Worm (Caenorhabditis elegans): ENCODE measurements around the gene ceeh-1.

ceeh-1 gene

DNA sequence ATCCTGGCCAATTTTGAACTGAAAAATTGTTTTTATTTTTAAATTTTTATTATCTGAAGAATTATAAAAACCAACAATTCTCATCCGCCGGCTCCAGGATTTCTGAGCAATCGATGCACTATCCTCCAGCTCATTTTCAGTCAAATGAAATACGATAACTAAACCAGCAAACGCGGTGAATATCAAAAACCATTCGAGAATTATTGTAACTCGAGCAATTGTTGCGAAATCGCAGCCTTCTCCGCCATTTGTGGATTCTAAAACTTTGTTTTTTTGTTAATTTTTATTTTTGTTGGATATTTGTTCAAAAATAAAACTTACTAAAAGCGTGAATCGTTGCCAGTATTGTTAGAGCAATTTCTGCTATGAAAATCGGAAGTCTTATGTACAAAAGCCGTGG is 49.6 kb downstream of the ceeh-1 start:
- TF ChIP-seq ztf-11 (tag; optimal IDR thresholded peaks at IDR 0.05) (no peak), dmd-4 (tag; optimal IDR thresholded peaks at IDR 0.05) (no peak), ceh-16 (tag; optimal IDR thresholded peaks at IDR 0.05) (no peak), fos-1 (tag; optimal IDR thresholded peaks at IDR 0.05) (no peak), sma-3 (GFP tag; optimal IDR thresholded peaks at IDR 0.05) (no peak), unc-39 (tag; optimal IDR thresholded peaks at IDR 0.05) (no peak), egl-27 (tag; optimal IDR thresholded peaks at IDR 0.05) (no peak), nhr-25 (tag; optimal IDR thresholded peaks at IDR 0.05) (no peak), ztf-4 (tag; optimal IDR thresholded peaks at IDR 0.05) (no peak), aly-2 (tag; optimal IDR thresholded peaks at IDR 0.05) (no peak), elt-1 (tag; optimal IDR thresholded peaks at IDR 0.05) (no peak), ztf-1 (GFP tag; conservative IDR thresholded peaks at IDR 0.05) (no peak)

DNA sequence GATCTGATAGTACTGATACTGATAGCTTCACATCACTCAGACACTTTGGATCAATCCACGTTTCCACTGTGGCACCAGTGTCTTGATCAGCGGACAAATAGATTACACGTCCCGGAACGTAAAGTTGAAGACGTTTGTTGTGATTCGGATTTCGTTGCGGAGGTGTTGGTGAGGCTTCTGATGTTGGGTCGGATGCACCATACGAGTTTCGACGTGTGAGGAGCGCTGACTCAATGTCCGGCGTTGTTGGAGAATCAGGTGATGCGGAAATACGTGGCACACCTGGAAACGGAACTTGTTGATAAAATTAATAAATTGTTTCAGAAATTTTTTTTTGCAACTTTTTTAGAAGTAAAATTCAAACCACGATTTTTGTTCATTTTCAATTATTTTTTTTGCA is 53.3 kb downstream of the ceeh-1 start, which contains the start of gene alh-11:
Gene alh-11, minus strand, starts transcription at position 101 of the 400 bp plus-strand sequence.
- TF ChIP-seq nhr-237 (tag; optimal IDR thresholded peaks at IDR 0.05) (no peak), skn-1 (tag; optimal IDR thresholded peaks at IDR 0.05) (no peak), nhr-12 (tag; optimal IDR thresholded peaks at IDR 0.05) (no peak), elt-3 (tag; optimal IDR thresholded peaks at IDR 0.05) (no peak), lin-39 (tag; optimal IDR thresholded peaks at IDR 0.05) (no peak), nhr-129 (tag; optimal IDR thresholded peaks at IDR 0.05) (no peak), aly-2 (tag; optimal IDR thresholded peaks at IDR 0.05) (no peak), nhr-10 (tag; optimal IDR thresholded peaks at IDR 0.05) (no peak), nhr-23 (tag; optimal IDR thresholded peaks at IDR 0.05) (no peak), mdl-1 (tag; optimal IDR thresholded peaks at IDR 0.05) (no peak), snpc-4 (tag; optimal IDR thresholded peaks at IDR 0.05) (no peak), nhr-11 (tag; optimal IDR thresholded peaks at IDR 0.05) (no peak), ztf-11 (tag; optimal IDR thresholded peaks at IDR 0.05) (no peak), alr-1 (tag; optimal IDR thresholded peaks at IDR 0.05) (no peak), crh-2 (tag; optimal IDR thresholded peaks at IDR 0.05) (no peak), nhr-25 (tag; optimal IDR thresholded peaks at IDR 0.05) (no peak)

All from whole organism, L2 larva.